Fruit fly (Drosophila melanogaster) whole organism: ENCODE results near the gene Jhbp15.
A peak's percentile ranks its signal among the peaks of the same experiment; 100 is the strongest.

Experiments used
- CG8478 ChIP-seq: fragments of >200 bp; optimal IDR thresholded peaks from 2 replicates; lab custom pipeline; 2018; ENCODE audit warnings: inconsistent platforms
- Dll ChIP-seq: fragments of >200 bp; optimal IDR thresholded peaks from 2 replicates; lab custom pipeline; 2017
- EcR ChIP-seq, 2 experiments: fragments of >200 bp; optimal IDR thresholded peaks; 2 replicates each; lab custom pipeline; 2017; ENCODE audit warnings: missing biosample characterization in 2 of 2, missing genetic modification characterization in 2 of 2, missing genetic modification reagents in 2 of 2
- pan ChIP-seq: fragments of >200 bp; optimal IDR thresholded peaks from 2 replicates; lab custom pipeline; 2017
- psq ChIP-seq: fragments of >200 bp; optimal IDR thresholded peaks from 2 replicates; lab custom pipeline; 2017
- usp ChIP-seq: fragments of >200 bp; optimal IDR thresholded peaks from 2 replicates; lab custom pipeline; 2017; ENCODE audit warnings: missing biosample characterization, missing genetic modification characterization, mixed read lengths

Jhbp15 gene

dm6 chr3R:21064000-21064924 lies 13.5 kb upstream of the Jhbp15 start, which contains the start of gene Cortactin:
Cortactin (minus strand) TSS chr3R:21064471.
- TF ChIP-seq EcR (GFP tag; optimal IDR thresholded peaks at IDR 0.05; lab: Kevin White, UChicago) (no peak), usp (GFP tag; lab: Kevin White, UChicago) (no peak), psq (lab: Kevin White, UChicago) (no peak), Dll (lab: Kevin White, UChicago) (no peak), CG8478 (lab: Kevin White, UChicago) (no peak), pan (lab: Kevin White, UChicago) (no peak)

DNA sequence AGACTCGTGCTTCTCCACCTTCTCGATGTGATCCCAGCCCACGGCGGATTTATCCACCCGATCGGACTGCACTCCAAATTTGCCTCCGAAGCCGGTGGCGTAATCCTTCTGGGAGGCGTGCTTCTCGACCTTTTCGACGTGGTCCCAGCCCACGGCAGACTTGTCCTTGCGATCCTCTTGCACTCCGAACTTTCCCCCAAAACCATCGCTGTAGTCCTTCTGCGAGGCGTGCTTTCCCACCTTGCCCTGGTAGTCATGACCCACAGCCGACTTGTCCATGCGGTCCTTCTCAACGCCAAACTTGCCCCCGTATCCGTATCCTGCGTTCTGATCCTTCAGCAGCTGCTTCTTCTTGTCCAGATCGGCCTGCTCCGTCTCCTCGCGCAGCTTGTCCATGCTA lies 12.7 kb upstream of the Jhbp15 start:
- TF ChIP-seq pan (lab: Kevin White, UChicago) (no peak), CG8478 (lab: Kevin White, UChicago) (no peak), Dll (lab: Kevin White, UChicago) (no peak), usp (GFP tag; lab: Kevin White, UChicago) (no peak), psq (lab: Kevin White, UChicago) (no peak), EcR (GFP tag; optimal IDR thresholded peaks at IDR 0.05; lab: Kevin White, UChicago) (no peak)

DNA sequence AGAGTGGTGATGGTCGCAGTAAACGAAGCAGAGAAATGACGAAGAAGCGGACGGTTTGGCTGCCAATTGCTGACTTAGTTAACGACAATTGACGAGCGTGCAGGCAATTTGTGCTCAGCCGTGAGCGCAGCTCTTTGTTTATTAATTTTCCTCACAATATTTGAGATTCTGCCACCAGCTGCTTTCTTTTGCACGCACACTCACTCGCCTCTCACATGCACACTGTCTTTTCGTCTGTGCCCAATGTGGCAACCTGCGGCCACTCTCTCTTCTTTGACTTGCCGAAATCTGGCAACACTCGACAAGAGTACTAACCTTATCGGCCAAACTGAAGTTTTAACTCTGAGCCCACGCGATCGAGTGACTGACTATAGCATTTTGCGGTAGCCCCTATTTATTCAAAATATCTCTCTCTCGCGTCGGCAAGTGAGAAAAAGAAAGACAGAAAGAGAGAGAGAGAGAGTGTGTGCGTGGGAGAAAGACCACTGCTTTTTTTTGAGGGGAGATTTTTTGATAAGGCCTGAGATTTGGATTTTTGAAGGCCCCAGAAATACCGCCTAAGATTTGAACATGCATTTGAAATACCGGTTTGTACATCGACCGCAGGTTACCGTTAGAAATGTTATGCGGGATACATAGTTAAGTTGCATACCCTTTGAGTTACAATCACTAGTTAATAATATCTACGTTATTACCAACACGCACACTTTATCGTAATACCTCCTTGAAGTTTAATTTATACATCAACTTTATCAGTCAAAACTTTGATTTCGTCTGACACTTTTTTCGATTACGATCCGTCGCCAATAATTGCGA lies 9.9 kb upstream of the Jhbp15 start, which contains the start of gene Mvl:
Gene Mvl, minus strand, starts transcription at position 371 of the 816 bp plus-strand sequence.
- TF ChIP-seq pan (lab: Kevin White, UChicago) (no peak), CG8478 (lab: Kevin White, UChicago) (no peak), Dll (lab: Kevin White, UChicago) (no peak), EcR (GFP tag; optimal IDR thresholded peaks at IDR 0.05; lab: Kevin White, UChicago) (peak in 1 of 2 experiments; percentile 60), usp (GFP tag; lab: Kevin White, UChicago) (no peak), psq (lab: Kevin White, UChicago) (no peak)

- no peak for TF ChIP-seq pan (lab: Kevin White, UChicago)
- no peak for TF ChIP-seq EcR (GFP tag; optimal IDR thresholded peaks at IDR 0.05; lab: Kevin White, UChicago)
- TF ChIP-seq psq (lab: Kevin White, UChicago): no peak
- TF ChIP-seq Dll (lab: Kevin White, UChicago): no peak
- no peak for TF ChIP-seq CG8478 (lab: Kevin White, UChicago)
- TF ChIP-seq usp (GFP tag; lab: Kevin White, UChicago): no peak
These were observed 8.9 kb upstream of the Jhbp15 start for dm6 chr3R:21059486-21060356.

- no peak for TF ChIP-seq EcR (GFP tag; optimal IDR thresholded peaks at IDR 0.05; lab: Kevin White, UChicago)
- no peak for TF ChIP-seq psq (lab: Kevin White, UChicago)
These were observed 6.7 kb upstream of the Jhbp15 start for dm6 chr3R:21057519-21057918.

DNA sequence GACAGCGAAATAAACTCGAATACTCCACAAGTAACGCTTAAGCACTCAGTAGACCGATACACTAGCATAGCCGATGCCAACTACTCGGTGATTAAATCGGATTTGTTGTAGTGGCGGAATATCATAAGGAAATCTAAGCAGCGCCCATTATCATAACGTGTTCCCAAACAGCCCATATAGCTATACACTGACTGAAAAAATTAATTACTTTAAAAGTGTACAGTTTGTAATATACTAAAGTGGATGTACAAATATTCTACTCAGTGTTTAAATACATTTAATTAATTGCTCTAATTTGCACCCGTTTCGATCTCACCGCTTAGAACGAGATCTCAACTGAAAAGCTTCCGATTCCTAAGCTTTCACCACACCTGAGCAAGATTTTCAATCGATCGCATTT lies 2.0 kb downstream of the Jhbp15 start, which contains the start of gene CG7079:
Gene CG7079, minus strand, starts transcription at position 101 of the 400 bp plus-strand sequence.
- TF ChIP-seq psq (lab: Kevin White, UChicago) (no peak), Dll (lab: Kevin White, UChicago) (no peak), EcR (GFP tag; optimal IDR thresholded peaks at IDR 0.05; lab: Kevin White, UChicago) (no peak), usp (GFP tag; lab: Kevin White, UChicago) (no peak), CG8478 (lab: Kevin White, UChicago) (no peak), pan (lab: Kevin White, UChicago) (no peak)

dm6 chr3R:21046927-21047326 lies 3.8 kb downstream of the Jhbp15 start, which contains the start of gene CG31207:
CG31207 (minus strand) TSS chr3R:21047027.
- TF ChIP-seq EcR (GFP tag; optimal IDR thresholded peaks at IDR 0.05; lab: Kevin White, UChicago): no peak
- TF ChIP-seq usp (GFP tag; lab: Kevin White, UChicago): no peak
- no peak for TF ChIP-seq psq (lab: Kevin White, UChicago)
- TF ChIP-seq Dll (lab: Kevin White, UChicago): no peak
- TF ChIP-seq CG8478 (lab: Kevin White, UChicago): no peak
- no peak for TF ChIP-seq pan (lab: Kevin White, UChicago)

DNA sequence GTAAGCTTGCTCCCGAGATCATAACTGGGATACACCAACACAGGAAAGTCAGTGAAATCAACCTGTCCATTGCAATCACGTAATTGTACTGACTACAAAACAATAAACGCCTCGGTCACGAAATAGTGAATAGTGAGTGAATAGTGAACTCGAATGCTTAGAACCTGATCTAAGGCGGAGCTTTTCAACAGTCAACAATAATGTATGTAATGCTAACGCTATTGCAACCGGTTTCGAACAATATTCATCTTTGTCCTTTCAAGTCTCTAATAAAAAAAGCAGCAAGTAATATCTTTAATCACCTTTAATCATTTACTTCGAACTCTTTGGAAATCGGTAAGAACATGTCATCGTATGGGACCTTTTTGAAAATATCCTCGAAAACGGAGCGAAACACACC lies 5.0 kb downstream of the Jhbp15 start, which contains the start of gene CG31189:
Gene CG31189, minus strand, starts transcription at position 101 of the 400 bp plus-strand sequence.
- no peak for TF ChIP-seq pan (lab: Kevin White, UChicago)
- no peak for TF ChIP-seq usp (GFP tag; lab: Kevin White, UChicago)
- TF ChIP-seq CG8478 (lab: Kevin White, UChicago): no peak
- TF ChIP-seq Dll (lab: Kevin White, UChicago): no peak
- TF ChIP-seq EcR (GFP tag; optimal IDR thresholded peaks at IDR 0.05; lab: Kevin White, UChicago): no peak
- TF ChIP-seq psq (lab: Kevin White, UChicago): no peak

dm6 chr3R:21043549-21044118 lies 7.1 kb downstream of the Jhbp15 start, which contains the start of gene CG12278:
CG12278 (plus strand) TSS chr3R:21044068.
- TF ChIP-seq EcR (GFP tag; optimal IDR thresholded peaks at IDR 0.05; lab: Kevin White, UChicago) (no peak), usp (GFP tag; lab: Kevin White, UChicago) (no peak), Dll (lab: Kevin White, UChicago) (no peak), psq (lab: Kevin White, UChicago) (no peak), CG8478 (lab: Kevin White, UChicago) (no peak), pan (lab: Kevin White, UChicago) (no peak)
